Fruit fly (Drosophila melanogaster): ENCODE data around the gene CG31036.

CG31036 gene

DNA sequence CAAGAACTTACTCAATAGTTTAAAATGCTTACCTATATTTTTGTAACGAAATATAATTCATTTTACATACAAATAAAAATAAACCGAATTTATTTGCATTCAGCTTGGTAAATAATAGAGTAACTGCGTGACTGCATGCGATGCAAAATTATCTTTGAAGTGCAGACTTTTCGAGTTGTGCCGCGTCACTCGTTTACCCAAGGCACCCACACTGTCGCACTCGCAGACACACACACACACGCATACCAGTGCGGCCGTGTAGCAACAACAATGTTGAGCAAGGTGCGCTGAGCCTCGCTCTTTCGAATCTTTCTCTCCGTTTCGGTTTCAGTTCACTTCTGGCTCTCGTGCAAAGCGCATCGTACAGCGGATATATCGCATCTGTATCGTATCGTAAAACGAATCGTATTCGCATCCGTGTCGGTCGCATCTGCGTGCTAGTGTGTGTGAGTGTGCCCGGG lies 31.1 kb upstream of the CG31036 start, which contains the start of gene CG31038 (continued):
- TF ChIP-seq lola (GFP tag; optimal IDR thresholded peaks at IDR 0.05): no peak
- no peak for TF ChIP-seq Hey (tag; optimal IDR thresholded peaks at IDR 0.05)
- TF ChIP-seq Blimp-1 (GFP tag; optimal IDR thresholded peaks at IDR 0.05): peak; percentile 4
- TF ChIP-seq grn (GFP tag; optimal IDR thresholded peaks at IDR 0.05): peak; percentile 60
- TF ChIP-seq Max (GFP tag; optimal IDR thresholded peaks at IDR 0.05): no peak
- no peak for TF ChIP-seq Nf-YC (tag; optimal IDR thresholded peaks at IDR 0.05)
- no peak for TF ChIP-seq crp (GFP tag; optimal IDR thresholded peaks at IDR 0.05)
- TF ChIP-seq eyg (GFP tag; optimal IDR thresholded peaks at IDR 0.05): no peak
- TF ChIP-seq Side (GFP tag; optimal IDR thresholded peaks at IDR 0.05): no peak
- 0 out of 2 replicates have a peak, but pooled peaks have one; percentile 30 for TF ChIP-seq sna (GFP tag; IDR thresholded peaks at IDR 0.05; ENCODE audit: partially characterized antibody)
- peak; percentile 40 for TF ChIP-seq dmrt99B (tag; optimal IDR thresholded peaks at IDR 0.05)
- TF ChIP-seq CG8089 (GFP tag; optimal IDR thresholded peaks at IDR 0.05): no peak
- no peak for TF ChIP-seq abd-A (tag; optimal IDR thresholded peaks at IDR 0.05)
- TF ChIP-seq Gsc (GFP tag; IDR thresholded peaks at IDR 0.05): no peak
- no peak for TF ChIP-seq CG10209 (GFP tag; optimal IDR thresholded peaks at IDR 0.05)
- no peak for TF ChIP-seq hkb (optimal IDR thresholded peaks at IDR 0.05)
- no peak for TF ChIP-seq hkb (GFP tag; IDR thresholded peaks at IDR 0.05)
- peak; percentile 74; the same call in 2 of the 3 replicates for TF ChIP-seq zen2 (GFP tag; IDR thresholded peaks at IDR 0.05; ENCODE audit: partially characterized antibody)
- TF ChIP-seq Kr (GFP tag; optimal IDR thresholded peaks at IDR 0.05): no peak
- no peak for TF ChIP-seq org-1 (GFP tag; optimal IDR thresholded peaks at IDR 0.05)
- TF ChIP-seq CG7271 (tag; optimal IDR thresholded peaks at IDR 0.05): no peak
- no peak for TF ChIP-seq CG32772 (GFP tag; IDR thresholded peaks at IDR 0.05)
- TF ChIP-seq stwl (tag; optimal IDR thresholded peaks at IDR 0.05): peak; percentile 13
- TF ChIP-seq CG31441 (GFP tag; IDR thresholded peaks at IDR 0.05): peak; percentile 24
- no peak for TF ChIP-seq CG13424 (tag; optimal IDR thresholded peaks at IDR 0.05)
- TF ChIP-seq gem (tag; optimal IDR thresholded peaks at IDR 0.05): no peak
- TF ChIP-seq Sry-β (GFP tag; optimal IDR thresholded peaks at IDR 0.05): no peak
- TF ChIP-seq CG15514 (GFP tag; optimal IDR thresholded peaks at IDR 0.05): no peak
- peak; percentile 91 for TF ChIP-seq D19A (tag; optimal IDR thresholded peaks at IDR 0.05)
- TF ChIP-seq cad (GFP tag; optimal IDR thresholded peaks at IDR 0.05): no peak
- no peak for TF ChIP-seq CG5245 (GFP tag; optimal IDR thresholded peaks at IDR 0.05)
- no peak; the same call in 2 of the 3 replicates for TF ChIP-seq B-H1 (GFP tag; IDR thresholded peaks at IDR 0.05)
- no peak for TF ChIP-seq Neu2 (GFP tag; optimal IDR thresholded peaks at IDR 0.05; ENCODE audit: borderline replicate concordance)
- no peak for TF ChIP-seq CG31224 (GFP tag; IDR thresholded peaks at IDR 0.05)
- TF ChIP-seq gcm2 (GFP tag; optimal IDR thresholded peaks at IDR 0.05): no peak
- no peak for TF ChIP-seq Sry-δ (GFP tag; optimal IDR thresholded peaks at IDR 0.05)
- TF ChIP-seq TFAM (GFP tag; optimal IDR thresholded peaks at IDR 0.05): no peak
- TF ChIP-seq ERR (GFP tag; optimal IDR thresholded peaks at IDR 0.05): no peak
- TF ChIP-seq Xbp1 (GFP tag; optimal IDR thresholded peaks at IDR 0.05): no peak
- TF ChIP-seq scrt (GFP tag; optimal IDR thresholded peaks at IDR 0.05): no peak
- no peak for TF ChIP-seq Ada2b (GFP tag; IDR thresholded peaks at IDR 0.05)
- TF ChIP-seq Atf3 (GFP tag; optimal IDR thresholded peaks at IDR 0.05): no peak
- peak; percentile 21 for TF ChIP-seq tap (tag; optimal IDR thresholded peaks at IDR 0.05)
- no peak for TF ChIP-seq crc (GFP tag; optimal IDR thresholded peaks at IDR 0.05)
- no peak for TF ChIP-seq CG6854 (GFP tag; optimal IDR thresholded peaks at IDR 0.05)
- TF ChIP-seq CG34422 (GFP tag; IDR thresholded peaks at IDR 0.05): peak; percentile 71; the same call in 1 of the 3 replicates
- TF ChIP-seq CG17912 (GFP tag; optimal IDR thresholded peaks at IDR 0.05): no peak
- TF ChIP-seq HHEX (GFP tag; optimal IDR thresholded peaks at IDR 0.05): no peak
- peak; percentile 48 for TF ChIP-seq Scr (GFP tag; IDR thresholded peaks at IDR 0.05; ENCODE audit: partially characterized antibody)
- no peak for TF ChIP-seq Ets65A (GFP tag)
- TF ChIP-seq H2.0 (GFP tag; IDR thresholded peaks at IDR 0.05): no peak
